Fruit fly (Drosophila melanogaster): ENCODE results near the gene CG12301.

The CG12301 gene

dm6 chr3L:15619626-15620247 lies 39.1 kb downstream of the CG12301 start, which contains the start of gene Phs (continued):
- TF ChIP-seq CG6854 (GFP tag; optimal IDR thresholded peaks at IDR 0.05) (peak; percentile 45), CG3032 (tag; optimal IDR thresholded peaks at IDR 0.05) (peak; percentile 42), CG6163 (GFP tag; IDR thresholded peaks at IDR 0.05) (peak; percentile 70), eg (GFP tag; IDR thresholded peaks at IDR 0.05) (peak; percentile 69), net (GFP tag; optimal IDR thresholded peaks at IDR 0.05) (peak; percentile 66), CG3919 (GFP tag; optimal IDR thresholded peaks at IDR 0.05) (peak; percentile 90), CG7368 (GFP tag; optimal IDR thresholded peaks at IDR 0.05) (peak; percentile 69), Gug (GFP tag; IDR thresholded peaks at IDR 0.05) (peak; percentile 33; the same call in 1 of the 2 replicates), Eip78C (GFP tag) (peak; percentile 85), CG15336 (GFP tag; IDR thresholded peaks at IDR 0.05) (no peak; the same call in 1 of the 2 replicates), Sox15 (GFP tag; optimal IDR thresholded peaks at IDR 0.05) (peak; percentile 51), CG11902 (GFP tag; optimal IDR thresholded peaks at IDR 0.05) (peak; percentile 63), fd59A (GFP tag; optimal IDR thresholded peaks at IDR 0.05) (peak; percentile 32), CG8319 (GFP tag; optimal IDR thresholded peaks at IDR 0.05) (peak; percentile 59), Lpt (GFP tag; optimal IDR thresholded peaks at IDR 0.05) (no peak), CG1621 (tag; optimal IDR thresholded peaks at IDR 0.05) (peak; percentile 31), CG10631 (GFP tag; optimal IDR thresholded peaks at IDR 0.05) (peak; percentile 67), Hr38 (GFP tag; optimal IDR thresholded peaks at IDR 0.05) (no peak), CG31627 (GFP tag; optimal IDR thresholded peaks at IDR 0.05) (peak; percentile 88), fd85E (GFP tag; optimal IDR thresholded peaks at IDR 0.05) (peak; percentile 65), spab (GFP tag; optimal IDR thresholded peaks at IDR 0.05) (peak; percentile 15), salr (GFP tag; optimal IDR thresholded peaks at IDR 0.05) (peak; percentile 6 to 51), esn (GFP tag; optimal IDR thresholded peaks at IDR 0.05) (peak; percentile 82), CG6792 (GFP tag; optimal IDR thresholded peaks at IDR 0.05) (peak; percentile 66), CG11294 (GFP tag; IDR thresholded peaks at IDR 0.05) (peak; percentile 32; the same call in 1 of the 2 replicates), CG10669 (GFP tag; optimal IDR thresholded peaks at IDR 0.05) (peak; percentile 65), ss (GFP tag; optimal IDR thresholded peaks at IDR 0.05) (peak; percentile 34 to 64), CG32006 (GFP tag; optimal IDR thresholded peaks at IDR 0.05) (peak; percentile 59), Sox102F (GFP tag; optimal IDR thresholded peaks at IDR 0.05) (peak; percentile 71), Hr39 (GFP tag; optimal IDR thresholded peaks at IDR 0.05) (peak; percentile 77), Hr4 (GFP tag; optimal IDR thresholded peaks at IDR 0.05) (peak; percentile 28), CG9139 (GFP tag; optimal IDR thresholded peaks at IDR 0.05) (peak; percentile 16), lz (GFP tag; optimal IDR thresholded peaks at IDR 0.05) (peak; percentile 86)

dm6 chr3L:15624097-15624496 lies 43.5 kb downstream of the CG12301 start:
- peak; percentile 13 for TF ChIP-seq svp (GFP tag)
- no peak for TF ChIP-seq CG32006 (GFP tag; optimal IDR thresholded peaks at IDR 0.05)

dm6 chr3L:15624944-15625610 lies 44.5 kb downstream of the CG12301 start:
- peak; percentile 59 for TF ChIP-seq svp (GFP tag)
- TF ChIP-seq eg (GFP tag; IDR thresholded peaks at IDR 0.05) = peak; percentile 16; the same call in 1 of the 3 replicates
- no peak for TF ChIP-seq ss (GFP tag; optimal IDR thresholded peaks at IDR 0.05)
- TF ChIP-seq CG16779 (tag; optimal IDR thresholded peaks at IDR 0.05) = no peak
- peak; percentile 41; the same call in 1 of the 2 replicates for TF ChIP-seq CG15336 (GFP tag; IDR thresholded peaks at IDR 0.05)
- no peak for TF ChIP-seq Lpt (GFP tag; optimal IDR thresholded peaks at IDR 0.05)
- no peak; the same call in 2 of the 3 replicates for TF ChIP-seq CG6163 (GFP tag; IDR thresholded peaks at IDR 0.05)
- no peak for TF ChIP-seq CG31627 (GFP tag; optimal IDR thresholded peaks at IDR 0.05)
- TF ChIP-seq fd59A (GFP tag; optimal IDR thresholded peaks at IDR 0.05) = no peak

All from whole organism, prepupa.